Worm (Caenorhabditis elegans) whole organism, young adult: Measurements from ENCODE around the gene aat-7.

Experiments used
- B0261.1 ChIP-seq: sonication (generic microtip); optimal IDR thresholded peaks from 2 replicates; lab custom pipeline; 2016; ENCODE audit warnings: mild to moderate bottlenecking, missing genetic modification characterization, moderate library complexity, missing compliant biosample characterization
- C06A6.2 ChIP-seq: fragments of 200-800 bp; sonication (Bioruptor generic); conservative IDR thresholded peaks from 2 replicates; pipeline ENCODE4 v1.3.6; 2022; ENCODE audit warnings: missing genetic modification characterization, missing compliant biosample characterization
- F22D6.2 ChIP-seq: sonication (generic microtip); optimal IDR thresholded peaks from 2 replicates; lab custom pipeline; 2016; ENCODE audit warnings: mild to moderate bottlenecking, missing genetic modification characterization, missing compliant biosample characterization
- T26A5.8 ChIP-seq: sonication (generic microtip); optimal IDR thresholded peaks from 2 replicates; lab custom pipeline; 2016; ENCODE audit warnings: missing genetic modification characterization, missing compliant biosample characterization
- Y53F4B.3 ChIP-seq: fragments of 200-800 bp; sonication (Bioruptor generic); IDR thresholded peaks from 2 replicates; pipeline ENCODE4 v1.3.6; 2022; ENCODE audit warnings: missing genetic modification reagents, missing genetic modification characterization, missing compliant biosample characterization
- Y53G8AR.9 ChIP-seq: fragments of 200-800 bp; sonication (Bioruptor generic); conservative IDR thresholded peaks from 2 replicates; pipeline ENCODE4 v1.3.6; 2022; ENCODE audit warnings: missing genetic modification reagents, missing genetic modification characterization, missing compliant biosample characterization
- Y67H2A.10 ChIP-seq: fragments of 200-800 bp; sonication (Bioruptor generic); conservative IDR thresholded peaks from 2 replicates; pipeline ENCODE4 v1.3.6; 2022; ENCODE audit warnings: missing genetic modification reagents, missing genetic modification characterization, missing compliant biosample characterization
- akir-1 ChIP-seq: fragments of 200-800 bp; sonication (Bioruptor generic); optimal IDR thresholded peaks from 2 replicates; lab custom pipeline; 2018; ENCODE audit warnings: mild to moderate bottlenecking, missing genetic modification characterization, moderate library complexity, missing compliant biosample characterization
- aptf-2 ChIP-seq: fragments of 200-800 bp; sonication (Bioruptor generic); conservative IDR thresholded peaks from 2 replicates; pipeline ENCODE4 v1.3.6; 2022; ENCODE audit warnings: missing genetic modification reagents, missing genetic modification characterization, missing compliant biosample characterization
- athp-1 ChIP-seq: sonication (generic microtip); optimal IDR thresholded peaks from 2 replicates; lab custom pipeline; 2017; ENCODE audit warnings: mild to moderate bottlenecking, missing genetic modification characterization, missing compliant biosample characterization
- attf-5 ChIP-seq: fragments of 200-800 bp; sonication (Bioruptor generic); optimal IDR thresholded peaks from 2 replicates; lab custom pipeline; 2018; ENCODE audit warnings: mild to moderate bottlenecking, missing genetic modification characterization, missing compliant biosample characterization
- bed-2 ChIP-seq: fragments of 200-800 bp; sonication (Bioruptor generic); IDR thresholded peaks from 2 replicates; pipeline ENCODE4 v1.3.6; 2022; ENCODE audit warnings: missing genetic modification reagents, missing genetic modification characterization, missing compliant biosample characterization
- cebp-2 ChIP-seq: fragments of 200-800 bp; sonication (Bioruptor generic); IDR thresholded peaks from 2 replicates; pipeline ENCODE4 v1.3.6; 2022; ENCODE audit warnings: missing genetic modification characterization, missing compliant biosample characterization
- die-1 ChIP-seq: sonication (generic microtip); optimal IDR thresholded peaks from 2 replicates; lab custom pipeline; 2016; ENCODE audit warnings: missing genotype, mild to moderate bottlenecking, missing genetic modification characterization, missing compliant biosample characterization
- dpl-1 ChIP-seq: fragments of 150-350 bp; optimal IDR thresholded peaks from 2 replicates; lab custom pipeline; 2014; ENCODE audit warnings: missing biosample characterization, missing genetic modification reagents, missing genetic modification characterization
- egl-44 ChIP-seq: fragments of 200-800 bp; sonication (Bioruptor generic); IDR thresholded peaks from 2 replicates; pipeline ENCODE4 v1.3.6; 2022; ENCODE audit warnings: missing genetic modification reagents, missing genetic modification characterization, missing compliant biosample characterization
- egrh-3 ChIP-seq: fragments of 200-800 bp; sonication (Bioruptor generic); IDR thresholded peaks from 2 replicates; pipeline ENCODE4 v1.3.6; 2022; ENCODE audit warnings: missing genetic modification reagents, missing genetic modification characterization, missing compliant biosample characterization
- hlh-12 ChIP-seq: sonication (generic microtip); optimal IDR thresholded peaks from 2 replicates; lab custom pipeline; 2016; ENCODE audit warnings: missing genetic modification characterization, missing compliant biosample characterization
- hlh-26 ChIP-seq: fragments of 200-800 bp; sonication (Bioruptor generic); conservative IDR thresholded peaks from 2 replicates; pipeline ENCODE4 v1.3.6; 2022; ENCODE audit warnings: missing genetic modification reagents, missing genetic modification characterization, missing compliant biosample characterization
- hmg-1.2 ChIP-seq: fragments of 200-800 bp; sonication (Bioruptor generic); IDR thresholded peaks from 2 replicates; pipeline ENCODE4 v1.3.6; 2022; ENCODE audit warnings: missing genetic modification reagents, missing genetic modification characterization, missing compliant biosample characterization
- lin-35 ChIP-seq, 3 experiments: fragments of 150-350 bp in 2 of 3; sonication (generic microtip) in 1 of 3; optimal IDR thresholded peaks; 2 replicates each; lab custom pipeline; 2014 to 2018; ENCODE audit warnings: missing biosample characterization in 3 of 3, missing genetic modification characterization in 3 of 3, missing genetic modification reagents in 3 of 3
- lir-1 ChIP-seq: fragments of 200-800 bp; sonication (Bioruptor generic); conservative IDR thresholded peaks from 2 replicates; pipeline ENCODE4 v1.3.6; 2022; ENCODE audit warnings: missing genetic modification reagents, missing genetic modification characterization, missing compliant biosample characterization
- lsl-1 ChIP-seq: fragments of 200-800 bp; sonication (Bioruptor generic); optimal IDR thresholded peaks from 2 replicates; lab custom pipeline; 2018; ENCODE audit warnings: mild to moderate bottlenecking, missing genetic modification characterization, moderate library complexity, missing compliant biosample characterization
- nfyb-1 ChIP-seq: fragments of 200-800 bp; sonication (Bioruptor generic); IDR thresholded peaks from 2 replicates; pipeline ENCODE4 v1.3.6; 2022; ENCODE audit warnings: missing genetic modification reagents, missing genetic modification characterization, missing compliant biosample characterization
- nhr-179 ChIP-seq: sonication (generic microtip); optimal IDR thresholded peaks from 2 replicates; lab custom pipeline; 2016; ENCODE audit warnings: mild to moderate bottlenecking, missing genetic modification characterization, missing compliant biosample characterization
- rpc-1 ChIP-seq, 2 experiments: fragments of 150-350 bp in 1 of 2; sonication (generic microtip) in 1 of 2; optimal IDR thresholded peaks; 2 replicates each; lab custom pipeline; 2014 to 2018; ENCODE audit warnings: missing biosample characterization in 1 of 2, missing genetic modification characterization in 1 of 2, missing genetic modification reagents in 1 of 2, missing genotype in 1 of 2
- sdz-38 ChIP-seq: sonication (generic microtip); optimal IDR thresholded peaks from 2 replicates; lab custom pipeline; 2016; ENCODE audit warnings: missing genotype, missing genetic modification characterization, missing compliant biosample characterization
- sea-2 ChIP-seq: fragments of 200-800 bp; sonication (Bioruptor generic); IDR thresholded peaks from 2 replicates; pipeline ENCODE4 v1.3.6; 2022; ENCODE audit warnings: missing genetic modification characterization, missing compliant biosample characterization
- somi-1 ChIP-seq: fragments of 200-800 bp; sonication (Bioruptor generic); optimal IDR thresholded peaks from 2 replicates; lab custom pipeline; 2018; ENCODE audit warnings: mild to moderate bottlenecking, missing genetic modification characterization, missing compliant biosample characterization
- sptf-2 ChIP-seq: fragments of 200-800 bp; sonication (Bioruptor generic); optimal IDR thresholded peaks from 2 replicates; lab custom pipeline; 2018; ENCODE audit warnings: mild to moderate bottlenecking, missing genetic modification characterization, missing compliant biosample characterization
- tbp1 ChIP-seq: fragments of 200-800 bp; sonication (Bioruptor generic); optimal IDR thresholded peaks from 2 replicates; lab custom pipeline; 2018; ENCODE audit warnings: mild to moderate bottlenecking, missing genetic modification characterization, missing compliant biosample characterization
- unc-130 ChIP-seq: sonication (generic microtip); optimal IDR thresholded peaks from 2 replicates; lab custom pipeline; 2016; ENCODE audit warnings: missing genetic modification reagents, missing genetic modification characterization, missing compliant biosample characterization
- zfh-2 ChIP-seq: fragments of 200-800 bp; sonication (Bioruptor generic); conservative IDR thresholded peaks from 2 replicates; pipeline ENCODE4 v1.3.6; 2022; ENCODE audit warnings: missing genetic modification reagents, missing genetic modification characterization, missing compliant biosample characterization
- ztf-25 ChIP-seq: fragments of 200-800 bp; sonication (Bioruptor generic); IDR thresholded peaks from 2 replicates; pipeline ENCODE4 v1.3.6; 2022; ENCODE audit warnings: missing genetic modification reagents, missing genetic modification characterization, missing compliant biosample characterization
- ztf-28 ChIP-seq: fragments of 200-800 bp; sonication (Bioruptor generic); IDR thresholded peaks from 2 replicates; pipeline ENCODE4 v1.3.6; 2022; ENCODE audit warnings: missing genetic modification reagents, missing genetic modification characterization, missing compliant biosample characterization

aat-7 gene

DNA sequence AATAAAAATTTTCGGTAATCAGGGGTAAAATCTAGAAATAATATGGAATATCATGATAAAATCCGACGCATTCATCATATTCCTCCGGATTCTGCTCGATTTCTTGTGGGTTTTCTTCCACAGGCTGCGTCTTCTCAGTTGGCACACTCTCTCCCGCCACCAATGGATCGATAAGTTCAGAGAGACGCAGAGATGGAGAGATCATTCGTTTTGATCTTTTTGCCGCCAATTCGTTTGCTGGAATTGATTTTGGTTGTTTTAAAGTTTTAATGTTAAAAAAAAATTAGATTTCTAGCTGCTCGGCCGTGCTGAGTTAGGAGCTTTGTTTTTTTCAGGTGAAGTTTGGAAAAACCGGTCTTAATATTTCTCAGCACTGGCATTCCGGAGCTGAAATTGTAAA is 29.4 kb upstream of the aat-7 start:
- TF ChIP-seq rpc-1 (optimal IDR thresholded peaks at IDR 0.05; lab: Kevin White, UChicago), result no peak
- TF ChIP-seq rpc-1 (tag; optimal IDR thresholded peaks at IDR 0.05; lab: Kevin White, UChicago), result no peak
- TF ChIP-seq aptf-2 (GFP tag; lab: Robert Waterston, UW), result no peak
- no peak for TF ChIP-seq akir-1 (GFP tag; lab: Kevin White, UChicago)
- no peak for TF ChIP-seq C06A6.2
- TF ChIP-seq T26A5.8 (tag; lab: Kevin White, UChicago), result no peak
- no peak for TF ChIP-seq F22D6.2 (tag; lab: Kevin White, UChicago)
- no peak for TF ChIP-seq cebp-2 (GFP tag; lab: Robert Waterston, UW)
- TF ChIP-seq Y53G8AR.9 (GFP tag; lab: Robert Waterston, UW), result no peak
- no peak for TF ChIP-seq egrh-3 (GFP tag; lab: Robert Waterston, UW)
- TF ChIP-seq hlh-26 (GFP tag; lab: Robert Waterston, UW), result no peak
- TF ChIP-seq ztf-28 (GFP tag; lab: Robert Waterston, UW), result no peak
- no peak for TF ChIP-seq athp-1
- TF ChIP-seq ztf-25 (GFP tag; lab: Robert Waterston, UW), result no peak
- no peak for TF ChIP-seq sea-2
- no peak for TF ChIP-seq die-1 (tag; lab: Kevin White, UChicago)
- TF ChIP-seq unc-130 (GFP tag; lab: Kevin White, UChicago), result no peak
- TF ChIP-seq Y67H2A.10 (GFP tag; lab: Robert Waterston, UW), result no peak
- TF ChIP-seq egl-44 (GFP tag; lab: Robert Waterston, UW), result no peak

DNA sequence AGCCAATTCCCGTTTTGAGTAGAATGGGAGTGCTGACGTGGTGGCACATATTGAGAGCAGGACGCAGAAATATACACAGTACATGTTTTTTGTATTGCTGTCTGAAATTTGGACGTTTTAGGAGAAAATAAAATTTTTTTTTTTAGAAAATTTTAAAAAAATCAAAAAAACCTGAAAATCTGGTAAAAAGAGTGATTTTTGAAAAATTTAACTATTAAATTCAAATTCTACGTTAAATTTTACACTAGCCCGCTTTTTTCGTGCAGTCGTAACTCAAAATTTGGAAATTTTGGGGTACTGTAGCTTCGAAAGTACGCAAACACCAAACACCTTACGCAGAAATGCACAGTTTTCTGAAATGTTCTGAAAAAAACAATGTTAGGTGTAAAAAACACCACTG is 28.8 kb upstream of the aat-7 start, which contains the start of gene C13A10.2:
Gene C13A10.2 (minus strand): TSS at position 101 of the 400 bp plus-strand sequence.
- peak; percentile 28 for TF ChIP-seq lsl-1 (GFP tag; lab: Kevin White, UChicago)
- TF ChIP-seq somi-1, result no peak
- no peak for TF ChIP-seq hmg-1.2 (GFP tag; lab: Robert Waterston, UW)

DNA sequence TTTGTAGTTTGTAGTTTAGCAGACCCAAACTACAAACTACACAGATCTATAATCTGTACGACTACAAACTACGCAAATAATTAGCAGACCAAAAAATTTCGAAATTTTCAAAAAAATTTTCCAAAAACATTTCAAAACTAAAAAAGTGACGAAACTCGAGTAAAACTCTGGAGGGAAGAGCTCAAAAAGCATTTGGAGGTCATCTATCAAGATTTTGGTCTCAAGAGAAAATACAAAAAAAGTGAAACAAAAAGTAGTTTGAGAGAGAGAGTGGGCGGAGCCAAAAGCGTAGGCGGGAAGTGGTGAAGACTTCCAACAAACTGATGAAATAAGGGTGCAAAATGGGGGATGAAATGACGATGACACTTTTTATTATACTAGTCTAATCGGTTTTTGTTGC is 26.4 kb upstream of the aat-7 start:
- TF ChIP-seq nfyb-1 (no peak), sptf-2 (GFP tag; lab: Kevin White, UChicago) (no peak), bed-2 (GFP tag; lab: Robert Waterston, UW) (no peak), sdz-38 (tag; lab: Kevin White, UChicago) (no peak), lir-1 (GFP tag; lab: Robert Waterston, UW) (no peak), hlh-12 (no peak), attf-5 (GFP tag; lab: Kevin White, UChicago) (no peak), Y53F4B.3 (GFP tag; lab: Robert Waterston, UW) (no peak), ztf-25 (GFP tag; lab: Robert Waterston, UW) (no peak), T26A5.8 (tag; lab: Kevin White, UChicago) (no peak), dpl-1 (GFP tag; lab: Kevin White, UChicago) (no peak), Y53G8AR.9 (GFP tag; lab: Robert Waterston, UW) (no peak), somi-1 (no peak), zfh-2 (no peak)

DNA sequence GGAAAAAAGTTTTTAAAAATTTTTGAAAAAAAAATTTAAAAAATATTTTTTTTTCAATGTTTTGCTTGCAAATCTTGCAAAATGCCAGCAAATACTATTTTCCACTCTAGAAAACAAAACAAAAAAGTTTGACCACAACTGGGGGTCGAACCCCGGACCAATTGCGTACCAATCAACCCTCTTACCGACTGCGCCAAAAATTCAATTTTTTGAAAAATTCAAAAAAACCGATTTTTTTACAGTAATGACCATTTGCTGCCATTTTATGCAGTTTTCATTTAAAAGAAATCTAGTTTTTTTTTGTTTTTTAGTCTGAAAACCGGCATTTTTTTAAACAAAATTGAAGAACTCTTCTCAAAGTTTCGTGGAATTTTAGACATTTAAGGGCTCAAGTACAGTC is 24.2 kb upstream of the aat-7 start:
- TF ChIP-seq rpc-1 (optimal IDR thresholded peaks at IDR 0.05; lab: Kevin White, UChicago) (peak; percentile 26), rpc-1 (tag; optimal IDR thresholded peaks at IDR 0.05; lab: Kevin White, UChicago) (peak; percentile 60), nhr-179 (tag; lab: Kevin White, UChicago) (no peak), tbp1 (GFP tag; lab: Kevin White, UChicago) (peak; percentile 51)
- TF ChIP-seq, all 124 proteins: peak for 2

DNA sequence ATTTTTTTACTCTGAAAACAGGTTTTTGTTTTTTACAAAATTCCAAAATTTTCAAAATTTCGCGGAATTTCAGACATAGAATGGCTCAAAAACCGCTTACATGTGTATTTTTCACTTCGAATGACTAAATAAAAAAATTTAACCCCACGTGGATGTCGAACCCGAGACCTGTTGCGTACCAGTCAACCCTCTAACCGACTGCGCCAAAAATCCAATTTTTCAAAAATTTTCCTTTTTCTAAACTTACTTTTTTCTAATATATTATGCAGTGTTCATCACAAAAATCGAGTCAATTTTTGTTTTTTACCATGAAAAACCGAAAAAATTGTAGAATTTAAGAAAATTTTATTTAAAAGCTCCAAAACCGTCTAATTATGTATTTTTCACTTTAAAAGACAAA is 20.7 kb upstream of the aat-7 start:
- TF ChIP-seq B0261.1 (tag; lab: Kevin White, UChicago), result peak; percentile 29
- TF ChIP-seq tbp1 (GFP tag; lab: Kevin White, UChicago), result peak; percentile 69
- TF ChIP-seq rpc-1 (optimal IDR thresholded peaks at IDR 0.05; lab: Kevin White, UChicago), result peak; percentile 19
- peak; percentile 61 for TF ChIP-seq rpc-1 (tag; optimal IDR thresholded peaks at IDR 0.05; lab: Kevin White, UChicago)
- TF ChIP-seq lin-35 (GFP tag; optimal IDR thresholded peaks at IDR 0.05; lab: Kevin White, UChicago), result no peak
